Fruit fly (Drosophila melanogaster) whole organism, embryonic: ENCODE data around the gene CG14095.

ENCODE experiments used
- Atf-2 ChIP-seq: fragments of 200-800 bp; sonication (Bioruptor generic); optimal IDR thresholded peaks from 2 replicates; lab custom pipeline; 2016; ENCODE audit warnings: missing biosample characterization, missing genetic modification characterization
- B-H2 ChIP-seq: fragments of 200-800 bp; sonication (Bioruptor generic); optimal IDR thresholded peaks from 2 replicates; lab custom pipeline; 2018; ENCODE audit warnings: missing biosample characterization, mild to moderate bottlenecking, missing genetic modification characterization
- CG10267 ChIP-seq: fragments of 200-800 bp; sonication (Bioruptor generic); optimal IDR thresholded peaks from 2 replicates; lab custom pipeline; 2018; ENCODE audit warnings: missing biosample characterization, mild to moderate bottlenecking, missing genetic modification characterization, moderate library complexity
- CG10979 ChIP-seq: fragments of 200-800 bp; sonication (Bioruptor generic); optimal IDR thresholded peaks from 2 replicates; lab custom pipeline; 2018; ENCODE audit warnings: missing biosample characterization, mild to moderate bottlenecking, missing genetic modification characterization, moderate library complexity
- CG11085 ChIP-seq: fragments of 200-800 bp; sonication (Bioruptor generic); IDR thresholded peaks from 2 replicates; pipeline ENCODE4 v1.3.6; 2022; ENCODE audit warnings: missing biosample characterization, missing genetic modification characterization
- CG11247 ChIP-seq: fragments of 200-800 bp; sonication (Bioruptor generic); IDR thresholded peaks from 2 replicates; pipeline ENCODE4 v1.3.6; 2022; ENCODE audit warnings: missing biosample characterization, missing genetic modification characterization
- CG11456 ChIP-seq: fragments of 200-800 bp; sonication (Bioruptor generic); IDR thresholded peaks from 3 replicates; pipeline ENCODE4 v1.3.6; 2022; ENCODE audit warnings: missing biosample characterization, missing genetic modification characterization
- CG11504 ChIP-seq: fragments of 200-800 bp; sonication (Bioruptor generic); optimal IDR thresholded peaks from 3 replicates; lab custom pipeline; 2019; ENCODE audit warnings: missing biosample characterization, mild to moderate bottlenecking, missing genetic modification characterization, moderate library complexity
- CG15073 ChIP-seq: fragments of 200-800 bp; sonication (Bioruptor generic); optimal IDR thresholded peaks from 2 replicates; lab custom pipeline; 2016; ENCODE audit warnings: missing biosample characterization, missing genetic modification characterization
- CG18011 ChIP-seq: fragments of 200-800 bp; sonication (Bioruptor generic); optimal IDR thresholded peaks from 2 replicates; lab custom pipeline; 2017; ENCODE audit warnings: missing biosample characterization, missing genetic modification characterization, mild to moderate bottlenecking, moderate library complexity, missing genotype
- CG18764 ChIP-seq: fragments of 200-800 bp; sonication (Bioruptor generic); optimal IDR thresholded peaks from 3 replicates; lab custom pipeline; 2016; ENCODE audit warnings: missing biosample characterization, missing genetic modification characterization
- CG2120 ChIP-seq: fragments of 200-800 bp; sonication (Bioruptor generic); optimal IDR thresholded peaks from 3 replicates; lab custom pipeline; 2016; ENCODE audit warnings: missing biosample characterization, missing genetic modification characterization
- CG30403 ChIP-seq: fragments of 200-800 bp; sonication (Bioruptor generic); optimal IDR thresholded peaks from 3 replicates; lab custom pipeline; 2016; ENCODE audit warnings: missing biosample characterization, missing genetic modification characterization
- CG3065 ChIP-seq: fragments of 200-800 bp; sonication (Bioruptor generic); optimal IDR thresholded peaks from 2 replicates; lab custom pipeline; 2016; ENCODE audit warnings: missing biosample characterization, missing genetic modification characterization
- CG32772 ChIP-seq: fragments of 200-800 bp; sonication (Bioruptor generic); IDR thresholded peaks from 2 replicates; pipeline ENCODE4 v1.3.6; 2022; ENCODE audit warnings: missing biosample characterization, missing genetic modification characterization
- CG4730 ChIP-seq: fragments of 200-800 bp; sonication (Bioruptor generic); IDR thresholded peaks from 2 replicates; pipeline ENCODE4 v1.3.6; 2022; ENCODE audit warnings: missing biosample characterization, missing genetic modification characterization
- CG7271 ChIP-seq: fragments of 200-800 bp; sonication (Bioruptor generic); optimal IDR thresholded peaks from 2 replicates; lab custom pipeline; 2018; ENCODE audit warnings: missing biosample characterization, mild to moderate bottlenecking, missing genetic modification characterization, moderate library complexity
- CG7357 ChIP-seq: fragments of 200-800 bp; sonication (Bioruptor generic); IDR thresholded peaks from 3 replicates; pipeline ENCODE4 v1.3.6; 2022; ENCODE audit warnings: missing biosample characterization, missing genetic modification characterization
- CG9437 ChIP-seq: fragments of 200-800 bp; sonication (Bioruptor generic); optimal IDR thresholded peaks from 2 replicates; lab custom pipeline; 2018; ENCODE audit warnings: missing biosample characterization, mild to moderate bottlenecking, missing genetic modification characterization
- CrebB ChIP-seq: fragments of 200-800 bp; sonication (Bioruptor generic); optimal IDR thresholded peaks from 3 replicates; lab custom pipeline; 2018; ENCODE audit warnings: missing biosample characterization, mild to moderate bottlenecking, missing genetic modification characterization
- Drgx ChIP-seq: fragments of 200-800 bp; sonication (Bioruptor generic); IDR thresholded peaks from 2 replicates; pipeline ENCODE4 v1.3.6; 2022; ENCODE audit warnings: missing biosample characterization, missing genetic modification characterization
- E2f1 ChIP-seq: fragments of 200-800 bp; sonication (Bioruptor generic); IDR thresholded peaks from 2 replicates; pipeline ENCODE4 v1.3.6; 2022; ENCODE audit warnings: missing biosample characterization, missing genetic modification characterization
- Fer2 ChIP-seq: fragments of 200-800 bp; sonication (Bioruptor generic); optimal IDR thresholded peaks from 2 replicates; lab custom pipeline; 2018; ENCODE audit warnings: missing biosample characterization, mild to moderate bottlenecking, missing genetic modification characterization, moderate library complexity
- H2.0 ChIP-seq: fragments of 200-800 bp; sonication (Bioruptor generic); IDR thresholded peaks from 2 replicates; pipeline ENCODE4 v1.3.6; 2022; ENCODE audit warnings: missing biosample characterization, missing genetic modification characterization
- HmgZ ChIP-seq: fragments of 200-800 bp; sonication (Bioruptor generic); optimal IDR thresholded peaks from 2 replicates; lab custom pipeline; 2018; ENCODE audit warnings: missing biosample characterization, mild to moderate bottlenecking, missing genetic modification characterization
- Hr51 ChIP-seq, 2 experiments: fragments of 200-800 bp; sonication (Bioruptor generic); optimal IDR thresholded peaks; 2 replicates in 1 of 2; 3 replicates in 1 of 2; lab custom pipeline; 2016 to 2018; ENCODE audit warnings: missing biosample characterization in 2 of 2, missing genetic modification characterization in 2 of 2, mild to moderate bottlenecking in 1 of 2, moderate library complexity in 1 of 2
- Mes4 ChIP-seq: fragments of 200-800 bp; sonication (Bioruptor generic); optimal IDR thresholded peaks from 2 replicates; lab custom pipeline; 2016; ENCODE audit warnings: missing biosample characterization, missing genetic modification characterization
- Neu2 ChIP-seq: fragments of 200-800 bp; sonication (Bioruptor generic); optimal IDR thresholded peaks from 3 replicates; lab custom pipeline; 2016; ENCODE audit warnings: missing biosample characterization, missing genetic modification characterization, borderline replicate concordance
- Nf-YA ChIP-seq: fragments of 200-800 bp; sonication (Bioruptor generic); IDR thresholded peaks from 2 replicates; pipeline ENCODE4 v1.3.6; 2022; ENCODE audit warnings: missing biosample characterization, missing genetic modification characterization
- Ptx1 ChIP-seq: fragments of 200-800 bp; sonication (Bioruptor generic); IDR thresholded peaks from 2 replicates; pipeline ENCODE4 v1.3.6; 2022; ENCODE audit warnings: missing biosample characterization, missing genetic modification characterization
- Rfx ChIP-seq: fragments of 200-800 bp; sonication (Bioruptor generic); IDR thresholded peaks from 2 replicates; pipeline ENCODE4 v1.3.6; 2022; ENCODE audit warnings: missing biosample characterization, missing genetic modification characterization
- Rx ChIP-seq: fragments of 200-800 bp; sonication (Bioruptor generic); IDR thresholded peaks from 2 replicates; pipeline ENCODE4 v1.3.6; 2022; ENCODE audit warnings: missing biosample characterization, missing genetic modification characterization
- Sox102F ChIP-seq: fragments of 200-800 bp; sonication (Bioruptor generic); optimal IDR thresholded peaks from 2 replicates; lab custom pipeline; 2018; ENCODE audit warnings: missing biosample characterization, mild to moderate bottlenecking, missing genetic modification characterization, moderate library complexity
- br ChIP-seq: fragments of >200 bp; optimal IDR thresholded peaks from 2 replicates; lab custom pipeline; 2017
- esg ChIP-seq: fragments of 200-800 bp; sonication (Bioruptor generic); conservative IDR thresholded peaks from 2 replicates; pipeline ENCODE4 v1.3.6; 2022; ENCODE audit warnings: missing biosample characterization, missing genetic modification characterization
- eve ChIP-seq, 2 experiments: fragments of >200 bp; optimal IDR thresholded peaks; 2 replicates each; lab custom pipeline; 2017; ENCODE audit warnings: missing biosample characterization in 2 of 2, missing genetic modification characterization in 2 of 2
- gem ChIP-seq: fragments of 200-800 bp; sonication (Bioruptor generic); optimal IDR thresholded peaks from 2 replicates; lab custom pipeline; 2019; ENCODE audit warnings: missing biosample characterization, mild to moderate bottlenecking, missing genetic modification characterization, moderate library complexity
- grau ChIP-seq: fragments of 200-800 bp; optimal IDR thresholded peaks from 3 replicates; lab custom pipeline; 2019; ENCODE audit warnings: missing biosample characterization, mild to moderate bottlenecking, missing genetic modification characterization, moderate library complexity
- ham ChIP-seq: fragments of 200-800 bp; sonication (Bioruptor generic); IDR thresholded peaks from 2 replicates; pipeline ENCODE4 v1.3.6; 2022; ENCODE audit warnings: missing biosample characterization, missing genetic modification characterization
- ind ChIP-seq: fragments of 200-800 bp; sonication (Bioruptor generic); optimal IDR thresholded peaks from 3 replicates; lab custom pipeline; 2016; ENCODE audit warnings: missing biosample characterization, missing genetic modification characterization
- klu ChIP-seq: fragments of 200-800 bp; sonication (Bioruptor generic); IDR thresholded peaks from 2 replicates; pipeline ENCODE4 v1.3.6; 2022; ENCODE audit warnings: missing biosample characterization, missing genetic modification characterization
- mam ChIP-seq: fragments of 200-800 bp; sonication (Bioruptor generic); optimal IDR thresholded peaks from 3 replicates; lab custom pipeline; 2016; ENCODE audit warnings: missing biosample characterization, missing genetic modification characterization
- nmo ChIP-seq: fragments of 200-800 bp; sonication (Bioruptor generic); optimal IDR thresholded peaks from 2 replicates; lab custom pipeline; 2018; ENCODE audit warnings: missing biosample characterization, mild to moderate bottlenecking, missing genetic modification characterization, moderate library complexity
- odd ChIP-seq: fragments of 200-800 bp; sonication (Bioruptor generic); optimal IDR thresholded peaks from 2 replicates; lab custom pipeline; 2017; ENCODE audit warnings: missing biosample characterization, mild to moderate bottlenecking, missing genetic modification characterization
- row ChIP-seq: fragments of 200-800 bp; sonication (Bioruptor generic); IDR thresholded peaks from 3 replicates; pipeline ENCODE4 v1.3.6; 2022; ENCODE audit warnings: missing biosample characterization, missing genetic modification characterization
- seq ChIP-seq: fragments of 200-800 bp; sonication (Bioruptor generic); IDR thresholded peaks from 2 replicates; pipeline ENCODE4 v1.3.6; 2022; ENCODE audit warnings: missing biosample characterization, missing genetic modification characterization
- sisA ChIP-seq: fragments of 200-800 bp; sonication (Bioruptor generic); IDR thresholded peaks from 2 replicates; pipeline ENCODE4 v1.3.6; 2022; ENCODE audit warnings: missing biosample characterization, missing genetic modification characterization
- slbo ChIP-seq: fragments of 200-800 bp; sonication (Bioruptor generic); IDR thresholded peaks from 2 replicates; pipeline ENCODE4 v1.3.6; 2022; ENCODE audit warnings: missing biosample characterization, missing genetic modification characterization
- tll ChIP-seq, 2 experiments: fragments of 200-800 bp in 1 of 2; fragments of >200 bp in 1 of 2; sonication (Bioruptor generic) in 1 of 2; optimal IDR thresholded peaks; 2 replicates each; lab custom pipeline; 2017 to 2019; ENCODE audit warnings: missing biosample characterization in 2 of 2, missing genetic modification characterization in 2 of 2, mild to moderate bottlenecking in 1 of 2, moderate library complexity in 1 of 2
- usp ChIP-seq: fragments of >200 bp; optimal IDR thresholded peaks from 2 replicates; lab custom pipeline; 2017; ENCODE audit warnings: missing biosample characterization, missing genetic modification characterization
- vvl ChIP-seq: fragments of 200-800 bp; sonication (Bioruptor generic); IDR thresholded peaks from 2 replicates; pipeline ENCODE4 v1.3.6; 2022; ENCODE audit warnings: missing biosample characterization, missing genetic modification characterization

Gene CG14095

DNA sequence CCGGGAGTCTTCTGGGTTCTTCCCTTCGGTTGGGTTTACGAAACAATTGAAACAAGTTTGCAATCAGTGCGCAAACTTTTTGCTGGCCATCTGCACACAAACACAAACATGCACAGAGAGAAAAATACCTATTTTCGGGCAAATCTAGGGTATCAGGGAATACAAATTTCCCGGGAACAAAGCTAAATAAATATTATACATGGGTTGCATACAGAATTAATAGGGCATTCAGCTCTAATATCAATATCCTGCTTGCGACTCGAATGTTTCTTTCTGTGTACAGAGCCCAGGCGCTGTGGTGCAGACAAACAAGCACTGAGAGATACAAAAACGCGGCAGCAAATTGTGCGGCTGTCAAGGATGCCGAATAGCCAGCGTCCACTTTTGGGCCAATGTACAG is 20.5 kb downstream of the CG14095 start (continued):
- TF ChIP-seq Drgx (no peak), seq (GFP tag; lab: Robert Waterston, UW) (no peak), odd (GFP tag; lab: Kevin White, UChicago) (no peak), tll (GFP tag; optimal IDR thresholded peaks at IDR 0.05; lab: Kevin White, UChicago) (no peak), CG2120 (GFP tag; lab: Kevin White, UChicago) (peak; percentile 45), CG11247 (GFP tag; lab: Robert Waterston, UW) (0 out of 2 replicates have a peak, but pooled peaks have one; percentile 40), Ptx1 (GFP tag; lab: Robert Waterston, UW) (peak; percentile 40; the same call in 1 of the 2 replicates), ind (GFP tag; lab: Kevin White, UChicago) (peak; percentile 24), CG11504 (tag; lab: Kevin White, UChicago) (peak; percentile 6), CG15073 (GFP tag; lab: Kevin White, UChicago) (no peak), CG10979 (no peak), HmgZ (tag; lab: Kevin White, UChicago) (no peak), grau (peak; percentile 10), E2f1 (0 out of 2 replicates have a peak, but pooled peaks have one; percentile 14), H2.0 (0 out of 2 replicates have a peak, but pooled peaks have one; percentile 35), ham (GFP tag; lab: Robert Waterston, UW) (no peak), Atf-2 (no peak), CG4730 (GFP tag; lab: Robert Waterston, UW) (0 out of 2 replicates have a peak, but pooled peaks have one; percentile 27), usp (GFP tag; lab: Kevin White, UChicago) (no peak), CG10267 (tag; lab: Kevin White, UChicago) (no peak), klu (GFP tag; lab: Robert Waterston, UW) (no peak), vvl (GFP tag; lab: Robert Waterston, UW) (peak; percentile 15; the same call in 1 of the 2 replicates), CrebB (no peak), CG11085 (GFP tag; lab: Robert Waterston, UW) (no peak), Rx (0 out of 2 replicates have a peak, but pooled peaks have one; percentile 3), CG7357 (GFP tag; lab: Robert Waterston, UW) (peak; percentile 35; the same call in 1 of the 3 replicates), mam (GFP tag; lab: Kevin White, UChicago) (peak; percentile 1), eve (GFP tag; optimal IDR thresholded peaks at IDR 0.05; lab: Kevin White, UChicago) (no peak), Sox102F (GFP tag; lab: Kevin White, UChicago) (peak; percentile 28), CG11456 (GFP tag; lab: Robert Waterston, UW) (0 out of 3 replicates have a peak, but pooled peaks have one; percentile 6), br (lab: Kevin White, UChicago) (no peak), slbo (peak; percentile 38; the same call in 1 of the 2 replicates), Nf-YA (GFP tag; lab: Robert Waterston, UW) (no peak), CG3065 (GFP tag; lab: Kevin White, UChicago) (no peak), CG32772 (GFP tag; lab: Robert Waterston, UW) (no peak), CG18011 (GFP tag; lab: Kevin White, UChicago) (no peak), sisA (GFP tag; lab: Robert Waterston, UW) (peak; percentile 39; the same call in 1 of the 2 replicates), Mes4 (no peak), Hr51 (GFP tag; optimal IDR thresholded peaks at IDR 0.05; lab: Kevin White, UChicago) (no peak), row (GFP tag; lab: Robert Waterston, UW) (peak; percentile 44; the same call in 2 of the 3 replicates), Neu2 (GFP tag; lab: Kevin White, UChicago) (no peak), Fer2 (tag; lab: Kevin White, UChicago) (no peak), B-H2 (no peak), Rfx (GFP tag; lab: Robert Waterston, UW) (0 out of 2 replicates have a peak, but pooled peaks have one; percentile 32), nmo (GFP tag; lab: Kevin White, UChicago) (peak; percentile 11), CG18764 (no peak), CG30403 (GFP tag; lab: Kevin White, UChicago) (peak; percentile 25), gem (tag; lab: Kevin White, UChicago) (peak; percentile 51), esg (GFP tag; lab: Robert Waterston, UW) (no peak), CG7271 (no peak), CG9437 (GFP tag; lab: Kevin White, UChicago) (no peak)
